Worm (Caenorhabditis elegans) whole organism, early embryonic: ENCODE results near the gene haly-1.

Source experiments
- F13C5.2 ChIP-seq: sonication (generic microtip); optimal IDR thresholded peaks from 2 replicates; lab custom pipeline; 2017; ENCODE audit warnings: mild to moderate bottlenecking, missing genetic modification characterization, inconsistent platforms, missing compliant biosample characterization
- aly-1 ChIP-seq: sonication (generic microtip); optimal IDR thresholded peaks from 2 replicates; lab custom pipeline; 2016; ENCODE audit warnings: missing genetic modification characterization, missing compliant biosample characterization
- ama-1 ChIP-seq: fragments of 150-350 bp; optimal IDR thresholded peaks from 2 replicates; lab custom pipeline; 2014
- ceh-13 ChIP-seq: fragments of 200-800 bp; sonication (Bioruptor generic); optimal IDR thresholded peaks from 2 replicates; lab custom pipeline; 2018; ENCODE audit warnings: mild to moderate bottlenecking, missing genetic modification characterization, missing compliant biosample characterization
- ceh-36 ChIP-seq: sonication (generic microtip); optimal IDR thresholded peaks from 2 replicates; lab custom pipeline; 2016; ENCODE audit warnings: missing genetic modification characterization, inconsistent platforms, missing compliant biosample characterization
- ets-7 ChIP-seq: sonication (generic microtip); optimal IDR thresholded peaks from 2 replicates; lab custom pipeline; 2016; ENCODE audit warnings: missing genotype, missing genetic modification characterization, missing compliant biosample characterization
- flt-1 ChIP-seq: fragments of 200-800 bp; sonication (Bioruptor generic); IDR thresholded peaks from 2 replicates; pipeline ENCODE4 v1.3.6; 2022; ENCODE audit warnings: missing genetic modification characterization, missing compliant biosample characterization
- hmbx-1 ChIP-seq: sonication (generic microtip); optimal IDR thresholded peaks from 2 replicates; lab custom pipeline; 2016; ENCODE audit warnings: mild to moderate bottlenecking, missing genetic modification characterization, missing compliant biosample characterization
- hnd-1 ChIP-seq: sonication (generic microtip); optimal IDR thresholded peaks from 2 replicates; lab custom pipeline; 2016; ENCODE audit warnings: missing genetic modification characterization, missing compliant biosample characterization
- scrt-1 ChIP-seq: fragments of 200-800 bp; sonication (Bioruptor generic); IDR thresholded peaks from 2 replicates; pipeline ENCODE4 v1.3.6; 2022; ENCODE audit warnings: missing genetic modification characterization, missing compliant biosample characterization
- tbx-37 ChIP-seq: fragments of 200-800 bp; sonication (Bioruptor generic); conservative IDR thresholded peaks from 2 replicates; pipeline ENCODE4 v1.3.6; 2022; ENCODE audit warnings: missing genetic modification reagents, missing genetic modification characterization, missing compliant biosample characterization
- tra-4 ChIP-seq: sonication (generic microtip); optimal IDR thresholded peaks from 2 replicates; lab custom pipeline; 2017; ENCODE audit warnings: missing genetic modification characterization, missing compliant biosample characterization

DNA sequence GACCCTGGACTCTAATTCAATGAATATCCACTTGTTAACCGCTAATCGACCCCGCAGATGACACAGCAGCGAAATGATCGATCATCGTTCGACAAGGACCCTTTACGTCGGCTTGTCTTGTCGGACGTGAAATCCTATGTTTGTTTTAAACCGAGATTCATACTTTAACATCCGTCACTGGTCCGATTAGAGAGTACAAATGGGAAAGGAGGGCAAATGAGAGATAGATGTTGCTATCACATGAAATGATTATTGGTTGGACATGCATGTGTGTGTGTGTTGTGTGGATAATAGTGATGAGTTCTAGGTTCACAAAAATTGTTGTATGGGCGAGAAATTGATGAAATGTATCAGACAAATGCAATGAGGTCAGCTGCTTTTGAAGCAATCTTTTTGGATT lies 13.3 kb upstream of the haly-1 start:
- TF ChIP-seq ceh-13 (GFP tag; lab: Kevin White, UChicago) (no peak), flt-1 (GFP tag; lab: Robert Waterston, UW) (no peak), ceh-36 (tag; lab: Kevin White, UChicago) (no peak), hmbx-1 (tag; lab: Kevin White, UChicago) (no peak), tbx-37 (GFP tag; lab: Robert Waterston, UW) (no peak), ama-1 (lab: Kevin White, UChicago) (no peak), aly-1 (tag; lab: Kevin White, UChicago) (no peak), F13C5.2 (tag; lab: Kevin White, UChicago) (no peak), ets-7 (tag; lab: Kevin White, UChicago) (no peak), hnd-1 (tag; lab: Kevin White, UChicago) (no peak), scrt-1 (GFP tag; lab: Robert Waterston, UW) (no peak), tra-4 (tag; lab: Kevin White, UChicago) (no peak)
